Fruit fly (Drosophila melanogaster) whole organism, embryonic: ENCODE results near the gene tsl.

Experiments used
- CG7928 ChIP-seq: fragments of 200-800 bp; sonication (Bioruptor generic); optimal IDR thresholded peaks from 2 replicates; lab custom pipeline; 2017; ENCODE audit warnings: missing biosample characterization, mild to moderate bottlenecking, missing genetic modification characterization
- Lpt ChIP-seq: fragments of >200 bp; optimal IDR thresholded peaks from 2 replicates; lab custom pipeline; 2018; ENCODE audit warnings: missing biosample characterization, missing genetic modification characterization

DNA sequence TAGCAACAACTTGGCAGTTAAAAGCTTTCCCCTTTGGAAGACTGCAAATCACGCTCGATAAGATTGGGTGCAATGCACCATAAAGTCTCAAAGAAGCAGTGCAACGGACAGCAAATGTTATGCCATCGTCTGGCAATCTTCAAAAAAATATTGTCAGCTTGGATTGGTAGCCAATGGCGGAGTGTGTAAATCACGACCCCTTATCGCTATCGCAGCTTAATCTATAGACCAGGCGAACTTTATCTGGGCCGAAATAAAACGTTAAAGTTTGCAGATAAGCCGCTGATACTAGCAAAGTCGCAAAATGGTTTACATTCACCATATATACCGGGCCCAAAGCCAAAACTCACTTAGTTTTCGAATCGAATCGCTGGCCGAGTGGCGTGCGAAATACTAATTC lies 28.4 kb downstream of the tsl start, which contains the start of gene CG31198:
- TF ChIP-seq Lpt (no peak), CG7928 (GFP tag; lab: Kevin White, UChicago) (no peak)
